Worm (Caenorhabditis elegans) whole organism, young adult: ENCODE results near the gene Y113G7A.13.

ENCODE experiments used
- B0261.1 ChIP-seq: sonication (generic microtip); optimal IDR thresholded peaks from 2 replicates; lab custom pipeline; 2016; ENCODE audit warnings: mild to moderate bottlenecking, missing genetic modification characterization, moderate library complexity, missing compliant biosample characterization
- F22D6.2 ChIP-seq: sonication (generic microtip); optimal IDR thresholded peaks from 2 replicates; lab custom pipeline; 2016; ENCODE audit warnings: mild to moderate bottlenecking, missing genetic modification characterization, missing compliant biosample characterization
- F52B5.7 ChIP-seq: sonication (generic microtip); optimal IDR thresholded peaks from 2 replicates; lab custom pipeline; 2016; ENCODE audit warnings: mild to moderate bottlenecking, missing genetic modification characterization, missing compliant biosample characterization
- Y53F4B.3 ChIP-seq: fragments of 200-800 bp; sonication (Bioruptor generic); IDR thresholded peaks from 2 replicates; pipeline ENCODE4 v1.3.6; 2022; ENCODE audit warnings: missing genetic modification reagents, missing genetic modification characterization, missing compliant biosample characterization
- Y95B8A.8 ChIP-seq: fragments of 200-800 bp; sonication (Bioruptor generic); IDR thresholded peaks from 2 replicates; pipeline ENCODE4 v1.3.6; 2022; ENCODE audit warnings: missing genetic modification reagents, missing genetic modification characterization, missing compliant biosample characterization
- ama-1 ChIP-seq, 3 experiments: fragments of 150-350 bp in 1 of 3; sonication (generic microtip) in 2 of 3; optimal IDR thresholded peaks; 2 replicates each; lab custom pipeline; 2014 to 2018; ENCODE audit warnings: missing biosample characterization in 2 of 3, missing genetic modification characterization in 2 of 3, missing genetic modification reagents in 2 of 3
- aptf-3 ChIP-seq: fragments of 200-800 bp; sonication (Bioruptor generic); IDR thresholded peaks from 2 replicates; pipeline ENCODE4 v1.3.6; 2022; ENCODE audit warnings: missing genetic modification characterization, missing compliant biosample characterization
- atf-7 ChIP-seq: sonication (generic microtip); optimal IDR thresholded peaks from 2 replicates; lab custom pipeline; 2017; ENCODE audit warnings: mild to moderate bottlenecking, missing genetic modification characterization, missing compliant biosample characterization
- ceh-100 ChIP-seq: fragments of 200-800 bp; sonication (Bioruptor generic); IDR thresholded peaks from 2 replicates; pipeline ENCODE4 v1.3.6; 2022; ENCODE audit warnings: missing genetic modification reagents, missing genetic modification characterization, missing compliant biosample characterization
- chd-7 ChIP-seq: sonication (generic microtip); optimal IDR thresholded peaks from 2 replicates; lab custom pipeline; 2016; ENCODE audit warnings: mild to moderate bottlenecking, missing genetic modification characterization, moderate library complexity, missing compliant biosample characterization
- egl-44 ChIP-seq: fragments of 200-800 bp; sonication (Bioruptor generic); IDR thresholded peaks from 2 replicates; pipeline ENCODE4 v1.3.6; 2022; ENCODE audit warnings: missing genetic modification reagents, missing genetic modification characterization, missing compliant biosample characterization
- egrh-3 ChIP-seq: fragments of 200-800 bp; sonication (Bioruptor generic); IDR thresholded peaks from 2 replicates; pipeline ENCODE4 v1.3.6; 2022; ENCODE audit warnings: missing genetic modification reagents, missing genetic modification characterization, missing compliant biosample characterization
- fkh-3 ChIP-seq: sonication (generic microtip); optimal IDR thresholded peaks from 2 replicates; lab custom pipeline; 2016; ENCODE audit warnings: mild to moderate bottlenecking, missing genetic modification characterization, missing compliant biosample characterization
- lin-54 ChIP-seq: fragments of 200-800 bp; sonication (Bioruptor generic); optimal IDR thresholded peaks from 2 replicates; lab custom pipeline; 2018; ENCODE audit warnings: mild to moderate bottlenecking, missing genetic modification characterization, missing compliant biosample characterization
- lsl-1 ChIP-seq: fragments of 200-800 bp; sonication (Bioruptor generic); optimal IDR thresholded peaks from 2 replicates; lab custom pipeline; 2018; ENCODE audit warnings: mild to moderate bottlenecking, missing genetic modification characterization, moderate library complexity, missing compliant biosample characterization
- lsy-27 ChIP-seq: sonication (generic microtip); optimal IDR thresholded peaks from 2 replicates; lab custom pipeline; 2017; ENCODE audit warnings: missing genetic modification characterization, mild to moderate bottlenecking, missing compliant biosample characterization, antibody characterized with exemption, missing genotype, borderline replicate concordance; ENCODE audit not compliant: insufficient read depth
- madf-8 ChIP-seq: fragments of 200-800 bp; sonication (Bioruptor generic); conservative IDR thresholded peaks from 2 replicates; pipeline ENCODE4 v1.3.6; 2022; ENCODE audit warnings: missing genetic modification reagents, missing genetic modification characterization, missing compliant biosample characterization
- nfya-1 ChIP-seq: sonication (generic microtip); optimal IDR thresholded peaks from 2 replicates; lab custom pipeline; 2017; ENCODE audit warnings: antibody characterized with exemption, missing compliant biosample characterization, missing genetic modification characterization, borderline replicate concordance; ENCODE audit not compliant: insufficient read depth
- nhr-90 ChIP-seq: sonication (generic microtip); optimal IDR thresholded peaks from 2 replicates; lab custom pipeline; 2016; ENCODE audit warnings: missing genotype, mild to moderate bottlenecking, missing genetic modification characterization, missing compliant biosample characterization
- pha-4 ChIP-seq: fragments of 150-350 bp; sonication (generic microtip); optimal IDR thresholded peaks from 2 replicates; lab custom pipeline; 2014; ENCODE audit warnings: missing biosample characterization, missing genetic modification reagents, missing genetic modification characterization
- repo-1 ChIP-seq: sonication (generic microtip); optimal IDR thresholded peaks from 2 replicates; lab custom pipeline; 2017; ENCODE audit warnings: mild to moderate bottlenecking, missing genetic modification characterization, missing compliant biosample characterization
- sdz-38 ChIP-seq: sonication (generic microtip); optimal IDR thresholded peaks from 2 replicates; lab custom pipeline; 2016; ENCODE audit warnings: missing genotype, missing genetic modification characterization, missing compliant biosample characterization
- snpc-1.1 ChIP-seq: sonication (generic microtip); optimal IDR thresholded peaks from 2 replicates; lab custom pipeline; 2017; ENCODE audit warnings: missing genetic modification characterization, mild to moderate bottlenecking, missing compliant biosample characterization, antibody characterized with exemption, moderate library complexity, missing genotype, missing genetic modification reagents; ENCODE audit not compliant: insufficient read depth
- snpc-4 ChIP-seq, 5 experiments: fragments of 150-350 bp in 1 of 5; sonication (generic microtip) in 4 of 5; optimal IDR thresholded peaks; 2 replicates each; lab custom pipeline; 2014 to 2018; ENCODE audit warnings: missing genetic modification characterization in 5 of 5, missing biosample characterization in 3 of 5, antibody characterized with exemption in 2 of 5, mild to moderate bottlenecking in 2 of 5, missing compliant biosample characterization in 2 of 5, missing genotype in 2 of 5, moderate library complexity in 2 of 5, missing genetic modification reagents in 1 of 5
- unc-62 ChIP-seq: fragments of 150-350 bp; optimal IDR thresholded peaks from 2 replicates; lab custom pipeline; 2014; ENCODE audit warnings: missing biosample characterization, missing genetic modification reagents, missing genetic modification characterization
- xnd-1 ChIP-seq: sonication (generic microtip); optimal IDR thresholded peaks from 2 replicates; lab custom pipeline; 2016; ENCODE audit warnings: missing genotype, missing genetic modification reagents, missing genetic modification characterization, missing compliant biosample characterization
- zfh-2 ChIP-seq: fragments of 200-800 bp; sonication (Bioruptor generic); conservative IDR thresholded peaks from 2 replicates; pipeline ENCODE4 v1.3.6; 2022; ENCODE audit warnings: missing genetic modification reagents, missing genetic modification characterization, missing compliant biosample characterization
- zim-3 ChIP-seq: sonication (generic microtip); optimal IDR thresholded peaks from 2 replicates; lab custom pipeline; 2017; ENCODE audit warnings: mild to moderate bottlenecking, missing genetic modification characterization, moderate library complexity, missing compliant biosample characterization
- ztf-25 ChIP-seq: fragments of 200-800 bp; sonication (Bioruptor generic); IDR thresholded peaks from 2 replicates; pipeline ENCODE4 v1.3.6; 2022; ENCODE audit warnings: missing genetic modification reagents, missing genetic modification characterization, missing compliant biosample characterization
- ztf-26 ChIP-seq: sonication (generic microtip); optimal IDR thresholded peaks from 2 replicates; lab custom pipeline; 2017; ENCODE audit warnings: missing genetic modification characterization, missing compliant biosample characterization

Gene Y113G7A.13

DNA sequence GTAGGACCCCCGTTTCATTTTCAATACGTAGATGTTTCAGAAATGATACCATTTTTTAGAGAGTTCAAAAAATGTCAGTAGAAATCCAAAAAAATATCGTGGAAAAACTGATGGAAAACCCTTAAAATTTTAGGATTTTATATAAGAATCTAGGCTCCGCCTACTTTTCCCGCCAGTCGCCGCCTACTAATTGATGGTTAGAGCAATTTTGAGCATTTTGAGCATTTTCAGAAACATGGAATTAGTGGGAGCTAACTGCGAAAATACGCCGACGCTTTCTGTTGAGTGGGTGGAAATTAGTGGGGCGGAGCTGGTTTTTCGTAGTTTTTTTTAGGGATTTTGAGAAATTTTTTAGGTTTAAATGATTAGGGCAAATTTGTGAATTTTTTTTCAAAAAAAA, 14.8 kb upstream of the Y113G7A.13 start, which contains the start of gene ssu-1:
Gene ssu-1 (minus strand): TSS at position 101 of the 400 bp plus-strand sequence.
- TF ChIP-seq snpc-4 (GFP tag; optimal IDR thresholded peaks at IDR 0.05; lab: Kevin White, UChicago): no peak
- no peak for TF ChIP-seq snpc-4 (tag; optimal IDR thresholded peaks at IDR 0.05; lab: Kevin White, UChicago)
- no peak for TF ChIP-seq aptf-3
- TF ChIP-seq ztf-26 (tag; lab: Kevin White, UChicago): no peak
- no peak for TF ChIP-seq F52B5.7 (tag; lab: Kevin White, UChicago)
- no peak for TF ChIP-seq lin-54 (GFP tag; lab: Kevin White, UChicago)
- no peak for TF ChIP-seq snpc-1.1 (tag; lab: Kevin White, UChicago)
- TF ChIP-seq fkh-3 (tag; lab: Kevin White, UChicago): no peak
- no peak for TF ChIP-seq F22D6.2 (tag; lab: Kevin White, UChicago)
- TF ChIP-seq pha-4 (tag; lab: Kevin White, UChicago): no peak

DNA sequence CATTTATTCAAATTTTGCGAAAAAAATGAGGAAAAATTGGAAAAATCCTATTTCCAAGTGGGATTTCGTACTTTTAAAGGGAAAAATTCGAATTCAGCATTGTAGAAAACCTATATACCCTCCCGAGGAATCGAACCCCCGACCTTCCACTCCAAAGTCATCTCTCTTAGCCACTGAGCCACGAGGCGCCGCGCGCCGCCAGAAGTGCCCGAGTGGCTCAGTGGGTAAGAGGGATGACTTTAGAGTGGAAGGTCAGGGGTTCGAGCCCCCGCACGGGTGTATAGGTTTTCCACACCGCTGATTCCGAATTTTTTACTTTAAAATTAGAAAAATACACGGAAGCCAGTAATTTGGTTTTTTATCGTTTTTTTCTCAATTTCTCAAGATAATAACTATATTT, 13.2 kb upstream of the Y113G7A.13 start:
- TF ChIP-seq snpc-4 (GFP tag; optimal IDR thresholded peaks at IDR 0.05; lab: Kevin White, UChicago) (no peak), snpc-4 (tag; optimal IDR thresholded peaks at IDR 0.05; lab: Kevin White, UChicago) (no peak), egrh-3 (GFP tag; lab: Robert Waterston, UW) (peak; percentile 35; the same call in 1 of the 2 replicates), zfh-2 (GFP tag; lab: Robert Waterston, UW) (peak; percentile 60; the same call in 1 of the 2 replicates)

DNA sequence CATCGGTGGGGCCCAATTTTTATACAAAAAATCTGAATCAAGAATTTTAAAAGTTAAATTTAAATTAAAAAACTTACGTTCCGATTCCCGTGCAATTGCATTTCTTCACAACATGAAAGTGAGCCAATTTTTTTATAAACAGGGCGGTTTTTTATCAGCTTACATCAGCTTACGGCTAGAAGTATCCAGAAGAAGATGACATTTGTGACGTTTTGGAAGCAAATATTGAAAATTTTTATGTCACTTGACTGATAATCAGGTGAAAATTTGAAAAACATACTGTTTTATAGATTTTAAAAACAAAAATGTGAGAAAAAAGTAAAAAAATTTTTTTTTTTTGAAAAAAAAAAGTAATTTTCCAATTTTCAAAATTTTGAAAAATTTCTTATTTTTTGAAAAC, 12.7 kb upstream of the Y113G7A.13 start, which contains the start of gene Y113G7A.22:
Gene Y113G7A.22 (minus strand): TSS at position 101 of the 400 bp plus-strand sequence.
- TF ChIP-seq Y95B8A.8 (GFP tag; lab: Robert Waterston, UW): no peak
- no peak for TF ChIP-seq unc-62
- TF ChIP-seq ceh-100 (GFP tag; lab: Robert Waterston, UW): no peak
- TF ChIP-seq ztf-26 (tag; lab: Kevin White, UChicago): no peak
- no peak for TF ChIP-seq Y53F4B.3 (GFP tag; lab: Robert Waterston, UW)
- TF ChIP-seq sdz-38 (tag; lab: Kevin White, UChicago): no peak
- no peak for TF ChIP-seq repo-1 (tag; lab: Kevin White, UChicago)
- no peak for TF ChIP-seq B0261.1 (tag; lab: Kevin White, UChicago)
- no peak for TF ChIP-seq egl-44 (GFP tag; lab: Robert Waterston, UW)
- no peak for TF ChIP-seq zim-3 (tag; lab: Kevin White, UChicago)
- no peak for TF ChIP-seq nhr-90
- TF ChIP-seq atf-7 (tag; lab: Kevin White, UChicago): no peak
- no peak for TF ChIP-seq lsy-27 (tag; lab: Kevin White, UChicago)
- no peak for TF ChIP-seq nfya-1 (tag; lab: Kevin White, UChicago)
- TF ChIP-seq xnd-1 (tag; lab: Kevin White, UChicago): no peak

DNA sequence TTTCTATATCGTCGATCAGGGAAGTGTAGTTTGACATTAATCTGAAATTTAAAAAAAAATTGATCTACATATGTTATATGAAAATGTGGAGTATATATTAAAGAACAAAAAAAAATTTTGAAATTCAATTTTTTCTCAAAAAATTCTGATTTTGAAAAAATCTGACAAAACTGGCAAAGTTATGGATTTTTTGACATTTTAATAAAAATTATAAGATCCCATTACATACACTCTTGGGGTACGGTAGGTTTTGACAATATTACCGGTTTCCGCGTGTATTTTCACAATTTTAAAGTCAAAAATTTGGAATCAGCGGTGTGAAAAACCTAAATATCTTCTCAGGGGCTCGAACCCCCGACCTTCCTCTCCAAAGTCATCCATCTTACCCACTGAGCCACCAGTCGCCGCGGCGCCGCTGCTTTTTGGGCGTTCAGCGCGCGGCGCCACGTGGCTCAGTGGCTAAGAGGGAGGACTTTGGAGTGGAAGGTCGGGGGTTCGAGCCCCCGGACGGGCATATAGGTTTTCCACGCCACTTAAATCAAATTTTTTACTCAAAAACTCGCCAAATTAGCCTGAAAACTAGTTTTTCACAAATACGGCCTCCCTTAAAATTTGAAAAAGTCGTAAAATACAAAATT, 9.5 kb upstream of the Y113G7A.13 start, which contains the start of gene Y113G7A.14:
Gene Y113G7A.14 (minus strand): TSS at position 51 of the 638 bp plus-strand sequence.
- no peak for TF ChIP-seq lsl-1 (GFP tag; lab: Kevin White, UChicago)
- 0 out of 2 replicates have a peak, but pooled peaks have one; percentile 48 for TF ChIP-seq ztf-25 (GFP tag; lab: Robert Waterston, UW)
- no peak for TF ChIP-seq ceh-100 (GFP tag; lab: Robert Waterston, UW)
- peak; percentile 67; the same call in 1 of the 2 replicates for TF ChIP-seq egrh-3 (GFP tag; lab: Robert Waterston, UW)
- no peak for TF ChIP-seq madf-8 (GFP tag; lab: Robert Waterston, UW)
- no peak for TF ChIP-seq chd-7 (tag; lab: Kevin White, UChicago)
- no peak for TF ChIP-seq ama-1 (optimal IDR thresholded peaks at IDR 0.05; lab: Kevin White, UChicago)
- no peak for TF ChIP-seq ama-1 (GFP tag; optimal IDR thresholded peaks at IDR 0.05; lab: Kevin White, UChicago)
